Worm (Caenorhabditis elegans) whole organism, late embryonic: Measurements from ENCODE around the gene str-60.
"Not testable (repeated sequence)": the region's sequence is repeated elsewhere in the genome, so short reads cannot be mapped to it uniquely, and the experiment has no call there.

Source experiments
- C08G9.2 ChIP-seq: sonication (generic microtip); optimal IDR thresholded peaks from 2 replicates; lab custom pipeline; 2016; ENCODE audit warnings: mild to moderate bottlenecking, missing genetic modification characterization, moderate library complexity, missing compliant biosample characterization
- K02D7.2 ChIP-seq: sonication (generic microtip); optimal IDR thresholded peaks from 2 replicates; lab custom pipeline; 2017; ENCODE audit warnings: mild to moderate bottlenecking, missing genetic modification characterization, missing compliant biosample characterization
- K09A11.1 ChIP-seq: sonication (generic microtip); optimal IDR thresholded peaks from 2 replicates; lab custom pipeline; 2017; ENCODE audit warnings: antibody characterized with exemption, mild to moderate bottlenecking, missing genetic modification characterization, missing compliant biosample characterization; ENCODE audit not compliant: insufficient read depth
- ceh-2 ChIP-seq: sonication (generic microtip); optimal IDR thresholded peaks from 2 replicates; lab custom pipeline; 2016; ENCODE audit warnings: missing genotype, missing genetic modification characterization, missing compliant biosample characterization
- ceh-30 ChIP-seq: fragments of 150-350 bp; optimal IDR thresholded peaks from 2 replicates; lab custom pipeline; 2014; ENCODE audit warnings: missing biosample characterization, missing genetic modification characterization
- ceh-9 ChIP-seq: sonication (generic microtip); optimal IDR thresholded peaks from 2 replicates; lab custom pipeline; 2016; ENCODE audit warnings: mild to moderate bottlenecking, missing genetic modification characterization, inconsistent platforms, missing compliant biosample characterization
- che-1 ChIP-seq: sonication (generic microtip); optimal IDR thresholded peaks from 2 replicates; lab custom pipeline; 2016; ENCODE audit warnings: mild to moderate bottlenecking, missing genetic modification characterization, missing compliant biosample characterization
- dmd-4 ChIP-seq: sonication (generic microtip); optimal IDR thresholded peaks from 2 replicates; lab custom pipeline; 2016; ENCODE audit warnings: borderline replicate concordance, missing genetic modification characterization, missing compliant biosample characterization
- elt-2 ChIP-seq: sonication (generic microtip); optimal IDR thresholded peaks from 2 replicates; lab custom pipeline; 2016; ENCODE audit warnings: missing genetic modification reagents, missing genetic modification characterization, missing compliant biosample characterization
- ets-4 ChIP-seq: sonication (generic microtip); optimal IDR thresholded peaks from 2 replicates; lab custom pipeline; 2016; ENCODE audit warnings: missing genetic modification characterization, missing compliant biosample characterization
- fax-1 ChIP-seq: sonication (generic microtip); optimal IDR thresholded peaks from 2 replicates; lab custom pipeline; 2016; ENCODE audit warnings: missing genotype, missing genetic modification characterization, missing compliant biosample characterization
- fkh-10 ChIP-seq: fragments of 150-350 bp; optimal IDR thresholded peaks from 2 replicates; lab custom pipeline; 2014; ENCODE audit warnings: missing biosample characterization, missing genetic modification reagents, missing genetic modification characterization
- fkh-6 ChIP-seq: sonication (generic microtip); optimal IDR thresholded peaks from 2 replicates; lab custom pipeline; 2016; ENCODE audit warnings: missing genetic modification characterization, missing compliant biosample characterization
- gmeb-2 ChIP-seq: sonication (generic microtip); optimal IDR thresholded peaks from 2 replicates; lab custom pipeline; 2016; ENCODE audit warnings: missing genetic modification characterization, inconsistent platforms, missing compliant biosample characterization
- hlh-15 ChIP-seq: sonication (generic microtip); optimal IDR thresholded peaks from 2 replicates; lab custom pipeline; 2016; ENCODE audit warnings: missing genetic modification characterization, missing compliant biosample characterization
- hlh-30 ChIP-seq: sonication (generic microtip); optimal IDR thresholded peaks from 2 replicates; lab custom pipeline; 2017; ENCODE audit warnings: antibody characterized with exemption, missing genetic modification characterization, missing compliant biosample characterization; ENCODE audit not compliant: insufficient read depth
- hlh-6 ChIP-seq: sonication (generic microtip); optimal IDR thresholded peaks from 2 replicates; lab custom pipeline; 2016; ENCODE audit warnings: missing genotype, missing genetic modification characterization, missing compliant biosample characterization
- mec-3 ChIP-seq: sonication (generic microtip); optimal IDR thresholded peaks from 2 replicates; lab custom pipeline; 2016; ENCODE audit warnings: borderline replicate concordance, missing genetic modification characterization, missing compliant biosample characterization
- nhr-232 ChIP-seq: sonication (generic microtip); optimal IDR thresholded peaks from 2 replicates; lab custom pipeline; 2016; ENCODE audit warnings: missing genetic modification characterization, missing compliant biosample characterization
- npax-4 ChIP-seq: sonication (generic microtip); optimal IDR thresholded peaks from 2 replicates; lab custom pipeline; 2016; ENCODE audit warnings: missing genetic modification characterization, missing compliant biosample characterization
- odd-2 ChIP-seq: sonication (generic microtip); optimal IDR thresholded peaks from 2 replicates; lab custom pipeline; 2017; ENCODE audit warnings: antibody characterized with exemption, mild to moderate bottlenecking, missing genetic modification characterization, missing compliant biosample characterization
- pat-9 ChIP-seq: fragments of 200-800 bp; sonication (Bioruptor generic); optimal IDR thresholded peaks from 2 replicates; lab custom pipeline; 2018; ENCODE audit warnings: mild to moderate bottlenecking, missing genetic modification characterization, moderate library complexity, missing compliant biosample characterization
- pax-1 ChIP-seq: fragments of 150-350 bp; optimal IDR thresholded peaks from 2 replicates; lab custom pipeline; 2014; ENCODE audit warnings: missing biosample characterization, missing genetic modification characterization
- pha-2 ChIP-seq: sonication (generic microtip); optimal IDR thresholded peaks from 2 replicates; lab custom pipeline; 2017; ENCODE audit warnings: mild to moderate bottlenecking, missing genetic modification characterization, missing compliant biosample characterization
- pha-4 ChIP-seq: fragments of 150-350 bp; optimal IDR thresholded peaks from 2 replicates; lab custom pipeline; 2018; ENCODE audit warnings: missing biosample characterization, missing genetic modification reagents, missing genetic modification characterization
- rnt-1 ChIP-seq: sonication (generic microtip); optimal IDR thresholded peaks from 2 replicates; lab custom pipeline; 2016; ENCODE audit warnings: missing genetic modification characterization, missing compliant biosample characterization
- tbx-2 ChIP-seq: sonication (generic microtip); optimal IDR thresholded peaks from 2 replicates; lab custom pipeline; 2016; ENCODE audit warnings: missing genetic modification characterization, missing compliant biosample characterization
- tbx-7 ChIP-seq: sonication (generic microtip); optimal IDR thresholded peaks from 2 replicates; lab custom pipeline; 2016; ENCODE audit warnings: missing genotype, missing genetic modification characterization, missing compliant biosample characterization
- ttx-3 ChIP-seq: sonication (generic microtip); optimal IDR thresholded peaks from 2 replicates; lab custom pipeline; 2016; ENCODE audit warnings: missing genetic modification reagents, missing genetic modification characterization, missing compliant biosample characterization
- unc-42 ChIP-seq: sonication (generic microtip); optimal IDR thresholded peaks from 2 replicates; lab custom pipeline; 2016; ENCODE audit warnings: missing genotype, missing genetic modification characterization, missing compliant biosample characterization
- unc-55 ChIP-seq: sonication (generic microtip); optimal IDR thresholded peaks from 2 replicates; lab custom pipeline; 2017; ENCODE audit warnings: missing biosample characterization, missing genetic modification reagents, missing genetic modification characterization
- unc-86 ChIP-seq: sonication (generic microtip); optimal IDR thresholded peaks from 2 replicates; lab custom pipeline; 2016; ENCODE audit warnings: missing genetic modification characterization, missing compliant biosample characterization
- zip-5 ChIP-seq: sonication (generic microtip); optimal IDR thresholded peaks from 2 replicates; lab custom pipeline; 2016; ENCODE audit warnings: missing genetic modification characterization, missing compliant biosample characterization

str-60 gene

ce11 chrV:15897696-15898095 lies at the start of gene str-60:
Gene str-60 (plus strand): TSS chrV:15897996.
- TF ChIP-seq pha-4 (tag; lab: Kevin White, UChicago) (no peak), zip-5 (tag; lab: Kevin White, UChicago) (no peak)

- TF ChIP-seq pat-9; unc-86 (tag; lab: Kevin White, UChicago); hlh-30 (tag; lab: Kevin White, UChicago): not testable (repeated sequence)
Observed at ce11 chrV:15850276-15850811, 47.5 kb upstream of the str-60 start, which contains the start of gene srh-147. Gene srh-147 (minus strand): TSS chrV:15850326.

- TF ChIP-seq mec-3, result no peak
- no peak for TF ChIP-seq unc-55 (GFP tag; lab: Kevin White, UChicago)
- no peak for TF ChIP-seq pax-1 (tag; lab: Kevin White, UChicago)
- TF ChIP-seq tbx-2 (tag; lab: Kevin White, UChicago), result no peak
- no peak for TF ChIP-seq fkh-6 (tag; lab: Kevin White, UChicago)
- TF ChIP-seq hlh-15 (tag; lab: Kevin White, UChicago), result no peak
- no peak for TF ChIP-seq fkh-10 (GFP tag; lab: Kevin White, UChicago)
- no peak for TF ChIP-seq C08G9.2 (tag; lab: Kevin White, UChicago)
- no peak for TF ChIP-seq fax-1 (tag; lab: Kevin White, UChicago)
- no peak for TF ChIP-seq ceh-9 (tag; lab: Kevin White, UChicago)
- TF ChIP-seq hlh-6 (tag; lab: Kevin White, UChicago), result no peak
- no peak for TF ChIP-seq pha-2 (tag; lab: Kevin White, UChicago)
Observed at ce11 chrV:15858292-15858691, 39.5 kb upstream of the str-60 start, which contains the start of gene srh-148. Gene srh-148 (minus strand): TSS chrV:15858392.

- TF ChIP-seq tbx-7 (tag; lab: Kevin White, UChicago) (no peak), npax-4 (tag; lab: Kevin White, UChicago) (no peak), odd-2 (no peak), gmeb-2 (tag; lab: Kevin White, UChicago) (no peak), unc-42 (tag; lab: Kevin White, UChicago) (no peak), ceh-30 (tag; lab: Kevin White, UChicago) (no peak), ets-4 (tag; lab: Kevin White, UChicago) (no peak), unc-86 (tag; lab: Kevin White, UChicago) (no peak)
Observed at ce11 chrV:15862599-15862998, 35.2 kb upstream of the str-60 start, which contains the start of gene srz-12. Gene srz-12 (minus strand): TSS chrV:15862699.

- TF ChIP-seq ceh-2, result no peak
- TF ChIP-seq hlh-15 (tag; lab: Kevin White, UChicago), result no peak
- no peak for TF ChIP-seq odd-2
- no peak for TF ChIP-seq gmeb-2 (tag; lab: Kevin White, UChicago)
- TF ChIP-seq, all 69 proteins: peak for 0
Observed at ce11 chrV:15863042-15863441, 34.8 kb upstream of the str-60 start, which contains the start of gene srh-299. Gene srh-299 (plus strand): TSS chrV:15863342.

ce11 chrV:15865839-15866238 lies 32.0 kb upstream of the str-60 start, which contains the start of gene srh-293:
Gene srh-293 (plus strand): TSS chrV:15866139.
- TF ChIP-seq elt-2 (tag; lab: Kevin White, UChicago), result no peak
- no peak for TF ChIP-seq pat-9
- no peak for TF ChIP-seq dmd-4 (tag; lab: Kevin White, UChicago)
- TF ChIP-seq K02D7.2, result no peak
- no peak for TF ChIP-seq rnt-1 (tag; lab: Kevin White, UChicago)
- TF ChIP-seq tbx-2 (tag; lab: Kevin White, UChicago), result no peak
- TF ChIP-seq ceh-9 (tag; lab: Kevin White, UChicago), result no peak
- no peak for TF ChIP-seq nhr-232 (tag; lab: Kevin White, UChicago)
- TF ChIP-seq zip-5 (tag; lab: Kevin White, UChicago), result no peak
- TF ChIP-seq ttx-3 (tag; lab: Kevin White, UChicago), result no peak
- no peak for TF ChIP-seq hlh-15 (tag; lab: Kevin White, UChicago)
- TF ChIP-seq pha-2 (tag; lab: Kevin White, UChicago), result no peak
- TF ChIP-seq che-1 (tag; lab: Kevin White, UChicago), result no peak
- no peak for TF ChIP-seq K09A11.1
